Worm (Caenorhabditis elegans) whole organism, L1 larva: ENCODE data around the gene dot-1.4.

Experiments used
- aly-2 ChIP-seq: fragments of 150-350 bp; optimal IDR thresholded peaks from 2 replicates; lab custom pipeline; 2014; ENCODE audit warnings: missing biosample characterization, missing genetic modification characterization
- ces-1 ChIP-seq: fragments of 150-350 bp; optimal IDR thresholded peaks from 2 replicates; lab custom pipeline; 2014; ENCODE audit warnings: missing biosample characterization, missing genetic modification reagents, missing genetic modification characterization
- irx-1 ChIP-seq: sonication (generic microtip); optimal IDR thresholded peaks from 2 replicates; lab custom pipeline; 2016; ENCODE audit warnings: missing genetic modification characterization, missing compliant biosample characterization
- jun-1 ChIP-seq: fragments of 150-350 bp; optimal IDR thresholded peaks from 2 replicates; lab custom pipeline; 2014; ENCODE audit warnings: missing biosample characterization, missing genetic modification reagents, missing genetic modification characterization
- lin-13 ChIP-seq: fragments of 150-350 bp; optimal IDR thresholded peaks from 2 replicates; lab custom pipeline; 2014; ENCODE audit warnings: missing biosample characterization, missing genetic modification reagents, missing genetic modification characterization
- mdl-1 ChIP-seq, 2 experiments: fragments of 150-350 bp; optimal IDR thresholded peaks; 2 replicates each; lab custom pipeline; 2014 to 2017; ENCODE audit warnings: missing biosample characterization in 2 of 2, missing genetic modification characterization in 2 of 2, inconsistent platforms in 1 of 2
- skn-1 ChIP-seq: fragments of 150-350 bp; optimal IDR thresholded peaks from 2 replicates; lab custom pipeline; 2014; ENCODE audit warnings: missing biosample characterization, missing genetic modification characterization
- ztf-4 ChIP-seq: fragments of 150-350 bp; optimal IDR thresholded peaks from 2 replicates; lab custom pipeline; 2014; ENCODE audit warnings: missing biosample characterization, missing genetic modification characterization

DNA sequence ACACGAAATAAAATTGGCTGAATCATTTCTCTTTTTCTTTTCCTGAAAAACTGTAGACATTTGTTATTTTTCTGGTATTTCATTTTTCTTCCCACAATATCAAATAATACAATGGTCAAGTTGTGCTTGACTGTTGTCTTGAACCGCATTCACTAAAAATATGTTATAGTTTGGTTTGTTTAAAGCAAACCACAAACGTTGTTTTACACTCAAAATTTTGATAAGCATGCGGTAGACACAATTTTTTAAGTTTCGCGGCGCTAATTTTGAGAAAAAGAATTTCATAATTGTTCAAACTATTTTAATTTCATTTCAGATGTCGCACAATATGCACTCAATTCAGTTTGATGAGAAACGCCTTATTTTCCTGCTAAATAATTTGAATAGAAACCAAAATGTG lies 23.7 kb upstream of the dot-1.4 start, which contains the start of gene T08D10.3:
- no peak for TF ChIP-seq ztf-4 (tag; lab: Kevin White, UChicago)
- TF ChIP-seq irx-1 (tag; lab: Kevin White, UChicago), result no peak
- TF ChIP-seq ces-1, result no peak
- no peak for TF ChIP-seq lin-13 (GFP tag; lab: Kevin White, UChicago)
- no peak for TF ChIP-seq skn-1
- no peak for TF ChIP-seq jun-1 (tag; lab: Kevin White, UChicago)
- no peak for TF ChIP-seq mdl-1 (tag; optimal IDR thresholded peaks at IDR 0.05; lab: Kevin White, UChicago)
- no peak for TF ChIP-seq aly-2
